Fruit fly (Drosophila melanogaster): Measurements from ENCODE around the gene CG13898.
A peak's percentile ranks its signal among the peaks of the same experiment; 100 is the strongest.

- peak; percentile 68 for TF ChIP-seq Dll (optimal IDR thresholded peaks at IDR 0.05)
- no peak for TF ChIP-seq usp (GFP tag; optimal IDR thresholded peaks at IDR 0.05)
- no peak for TF ChIP-seq pan (optimal IDR thresholded peaks at IDR 0.05)
Observed at dm6 chr3L:801860-802462, 1.9 kb downstream of the CG13898 start.

Data from whole organism.